Comparison of ENCODE assay signal across 1 fruit fly cellular context in the genomic region with DNA sequence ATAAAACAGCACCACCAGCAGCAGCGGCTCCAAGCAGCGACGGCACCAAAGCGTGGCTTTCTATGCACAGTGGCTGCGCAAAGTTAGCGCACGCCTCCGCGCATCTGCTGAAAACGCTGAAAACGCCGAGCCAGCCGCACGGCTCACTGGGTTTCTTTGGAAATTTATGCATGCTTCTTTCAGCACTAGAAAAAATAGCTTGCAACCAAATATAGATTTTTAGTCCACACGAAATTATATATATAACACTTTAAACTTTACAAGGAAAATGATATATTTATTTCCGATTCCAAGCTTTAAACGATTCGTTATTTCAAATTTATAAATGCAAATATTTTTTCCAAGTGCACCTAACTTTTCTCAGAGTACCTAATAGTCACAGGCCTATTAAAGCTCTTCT.
TF ChIP-seq lines count a peak whose summit lies in the region.

No protein-coding gene starts in this region.

TF ChIP-seq in whole organism, embryonic, 481 proteins besides CTCF, POLR2A, EP300 and RAD21 (continued from another document):
- TF ChIP-seq Rfx (GFP tag; IDR thresholded peaks at IDR 0.05; lab: Robert Waterston, UW) (peak; percentile 33; the same call in 1 of the 2 replicates), Sox102F (GFP tag; optimal IDR thresholded peaks at IDR 0.05; lab: Kevin White, UChicago) (peak; percentile 58), CG18599 (GFP tag; optimal IDR thresholded peaks at IDR 0.05; lab: Kevin White, UChicago) (no peak), BtbVII (GFP tag; optimal IDR thresholded peaks at IDR 0.05; lab: Kevin White, UChicago) (no peak), lilli (GFP tag; optimal IDR thresholded peaks at IDR 0.05; lab: Kevin White, UChicago) (peak; percentile 17), Stat92E (GFP tag; optimal IDR thresholded peaks at IDR 0.05; lab: Kevin White, UChicago) (no peak), CG7357 (GFP tag; IDR thresholded peaks at IDR 0.05; lab: Robert Waterston, UW) (no peak), CG15601 (tag; optimal IDR thresholded peaks at IDR 0.05; lab: Kevin White, UChicago) (peak; percentile 41), CG6175 (GFP tag; IDR thresholded peaks at IDR 0.05; lab: Robert Waterston, UW) (no peak), CG16779 (GFP tag; IDR thresholded peaks at IDR 0.05; lab: Robert Waterston, UW) (0 out of 2 replicates have a peak, but pooled peaks have one; percentile 39), zfh1 (GFP tag; IDR thresholded peaks at IDR 0.05; lab: Robert Waterston, UW) (peak; percentile 26; the same call in 1 of the 3 replicates), danr (GFP tag; IDR thresholded peaks at IDR 0.05; lab: Robert Waterston, UW) (no peak), HLH54F (GFP tag; optimal IDR thresholded peaks at IDR 0.05; lab: Kevin White, UChicago) (no peak), HHEX (GFP tag; optimal IDR thresholded peaks at IDR 0.05; lab: Kevin White, UChicago) (peak; percentile 28), crol (GFP tag; IDR thresholded peaks at IDR 0.05; lab: Robert Waterston, UW) (no peak), ham (GFP tag; IDR thresholded peaks at IDR 0.05; lab: Robert Waterston, UW) (no peak), CG10366 (GFP tag; IDR thresholded peaks at IDR 0.05; lab: Robert Waterston, UW) (peak; percentile 33), nerfin-2 (GFP tag; IDR thresholded peaks at IDR 0.05; lab: Robert Waterston, UW; ENCODE audit: partially characterized antibody) (no peak), seq (GFP tag; IDR thresholded peaks at IDR 0.05; lab: Robert Waterston, UW) (0 out of 2 replicates have a peak, but pooled peaks have one; percentile 18), Dad (GFP tag; optimal IDR thresholded peaks at IDR 0.05; lab: Kevin White, UChicago) (no peak), Antp (GFP tag; optimal IDR thresholded peaks at IDR 0.05; lab: Kevin White, UChicago) (peak; percentile 20), CG3407 (GFP tag; optimal IDR thresholded peaks at IDR 0.05; lab: Kevin White, UChicago) (peak; percentile 14), Xbp1 (GFP tag; optimal IDR thresholded peaks at IDR 0.05; lab: Kevin White, UChicago) (peak; percentile 41), shn (GFP tag; optimal IDR thresholded peaks at IDR 0.05; lab: Kevin White, UChicago) (peak; percentile 3), Dp (GFP tag; optimal IDR thresholded peaks at IDR 0.05; lab: Kevin White, UChicago) (no peak), Atf3 (GFP tag; optimal IDR thresholded peaks at IDR 0.05; lab: Kevin White, UChicago) (no peak), cad (GFP tag; optimal IDR thresholded peaks at IDR 0.05; lab: Kevin White, UChicago) (no peak), grau (tag; optimal IDR thresholded peaks at IDR 0.05; lab: Kevin White, UChicago) (peak; percentile 54), al (GFP tag; IDR thresholded peaks at IDR 0.05; lab: Robert Waterston, UW) (peak; percentile 23; the same call in 1 of the 2 replicates), sima (GFP tag; optimal IDR thresholded peaks at IDR 0.05; lab: Kevin White, UChicago) (no peak), tap (tag; optimal IDR thresholded peaks at IDR 0.05; lab: Kevin White, UChicago) (no peak), insv (GFP tag; optimal IDR thresholded peaks at IDR 0.05; lab: Kevin White, UChicago) (no peak), row (GFP tag; IDR thresholded peaks at IDR 0.05; lab: Robert Waterston, UW) (peak; percentile 75), luna (GFP tag; optimal IDR thresholded peaks at IDR 0.05; lab: Kevin White, UChicago) (no peak), CG12071 (GFP tag; optimal IDR thresholded peaks at IDR 0.05; lab: Kevin White, UChicago) (no peak), CG15269 (tag; optimal IDR thresholded peaks at IDR 0.05; lab: Kevin White, UChicago) (peak; percentile 54), CG1529 (GFP tag; optimal IDR thresholded peaks at IDR 0.05; lab: Kevin White, UChicago) (peak; percentile 1), chif (GFP tag; optimal IDR thresholded peaks at IDR 0.05; lab: Kevin White, UChicago) (peak; percentile 4 to 32), sug (tag; optimal IDR thresholded peaks at IDR 0.05; lab: Kevin White, UChicago) (no peak), Meics (GFP tag; optimal IDR thresholded peaks at IDR 0.05; lab: Kevin White, UChicago) (peak; percentile 29), slou (GFP tag; optimal IDR thresholded peaks at IDR 0.05; lab: Kevin White, UChicago) (no peak), dmrt11E (tag; optimal IDR thresholded peaks at IDR 0.05; lab: Kevin White, UChicago) (peak; percentile 42), Camta (GFP tag; optimal IDR thresholded peaks at IDR 0.05; lab: Kevin White, UChicago) (peak; percentile 10), CG17328 (GFP tag; IDR thresholded peaks at IDR 0.05; lab: Robert Waterston, UW) (0 out of 2 replicates have a peak, but pooled peaks have one; percentile 28), CG31441 (GFP tag; IDR thresholded peaks at IDR 0.05; lab: Robert Waterston, UW) (no peak), so (GFP tag; IDR thresholded peaks at IDR 0.05; lab: Robert Waterston, UW) (0 out of 3 replicates have a peak, but pooled peaks have one; percentile 25), hbn (GFP tag; IDR thresholded peaks at IDR 0.05; lab: Robert Waterston, UW; ENCODE audit: partially characterized antibody) (no peak), CG2712 (tag; optimal IDR thresholded peaks at IDR 0.05; lab: Kevin White, UChicago) (peak; percentile 23), Mes4 (GFP tag; optimal IDR thresholded peaks at IDR 0.05; lab: Kevin White, UChicago) (no peak), Ets97D (GFP tag; optimal IDR thresholded peaks at IDR 0.05; lab: Kevin White, UChicago) (no peak), D (optimal IDR thresholded peaks at IDR 0.05; lab: Kevin White, UChicago) (no peak), D (GFP tag; optimal IDR thresholded peaks at IDR 0.05; lab: Kevin White, UChicago) (peak; percentile 46), unpg (GFP tag; optimal IDR thresholded peaks at IDR 0.05; lab: Kevin White, UChicago) (peak; percentile 43), CG11504 (tag; optimal IDR thresholded peaks at IDR 0.05; lab: Kevin White, UChicago) (peak; percentile 65), Med (GFP tag; lab: Kevin White, UChicago) (peak; percentile 77), fu2 (GFP tag; optimal IDR thresholded peaks at IDR 0.05; lab: Kevin White, UChicago) (no peak), CG18476 (GFP tag; optimal IDR thresholded peaks at IDR 0.05; lab: Kevin White, UChicago) (peak; percentile 46), Abd-B (GFP tag; optimal IDR thresholded peaks at IDR 0.05; lab: Kevin White, UChicago) (peak; percentile 31), sens (GFP tag; lab: Kevin White, UChicago) (peak; percentile 76), Awh (GFP tag; IDR thresholded peaks at IDR 0.05; lab: Robert Waterston, UW) (no peak), Aef1 (GFP tag; IDR thresholded peaks at IDR 0.05; lab: Robert Waterston, UW) (no peak), ci (GFP tag; IDR thresholded peaks at IDR 0.05; lab: Robert Waterston, UW) (peak; percentile 55; the same call in 2 of the 3 replicates), CG8924 (tag; optimal IDR thresholded peaks at IDR 0.05; lab: Kevin White, UChicago) (peak; percentile 50), org-1 (GFP tag; optimal IDR thresholded peaks at IDR 0.05; lab: Kevin White, UChicago) (peak; percentile 22)
